In genomic region chr3L:10680728-10681306, dm6 we compare ENCODE assay signal across 1 fruit fly cellular context.
TF ChIP-seq lines count a peak whose summit lies in the region.

No protein-coding gene starts in this region.

TF ChIP-seq in whole organism, embryonic, 481 proteins besides CTCF, POLR2A, EP300 and RAD21 (continued from another document and continues in another):
- TF ChIP-seq chif (GFP tag; optimal IDR thresholded peaks at IDR 0.05; lab: Kevin White, UChicago) (no peak), toy (GFP tag; IDR thresholded peaks at IDR 0.05; lab: Robert Waterston, UW) (no peak), mirr (GFP tag; optimal IDR thresholded peaks at IDR 0.05; lab: Kevin White, UChicago) (peak; percentile 18), CG8290 (GFP tag; optimal IDR thresholded peaks at IDR 0.05; lab: Kevin White, UChicago) (no peak), CG8290 (tag; optimal IDR thresholded peaks at IDR 0.05; lab: Kevin White, UChicago) (peak in 1 of 2 experiments; percentile 41), CG1792 (GFP tag; optimal IDR thresholded peaks at IDR 0.05; lab: Kevin White, UChicago) (no peak), gsb (GFP tag; IDR thresholded peaks at IDR 0.05; lab: Robert Waterston, UW) (no peak), Nf-YA (GFP tag; IDR thresholded peaks at IDR 0.05; lab: Robert Waterston, UW) (no peak), CG7839 (tag; optimal IDR thresholded peaks at IDR 0.05; lab: Kevin White, UChicago) (no peak), CG14050 (GFP tag; IDR thresholded peaks at IDR 0.05; lab: Robert Waterston, UW) (no peak), sna (GFP tag; IDR thresholded peaks at IDR 0.05; lab: Robert Waterston, UW; ENCODE audit: partially characterized antibody) (no peak), Ssrp (tag; optimal IDR thresholded peaks at IDR 0.05; lab: Kevin White, UChicago) (no peak), CG16863 (GFP tag; optimal IDR thresholded peaks at IDR 0.05; lab: Kevin White, UChicago) (no peak), CG10654 (GFP tag; optimal IDR thresholded peaks at IDR 0.05; lab: Kevin White, UChicago) (no peak), Gsc (GFP tag; IDR thresholded peaks at IDR 0.05; lab: Robert Waterston, UW) (no peak), CG9609 (GFP tag; optimal IDR thresholded peaks at IDR 0.05; lab: Kevin White, UChicago) (no peak), fd96Cb (tag; optimal IDR thresholded peaks at IDR 0.05; lab: Kevin White, UChicago) (no peak), her (GFP tag; optimal IDR thresholded peaks at IDR 0.05; lab: Kevin White, UChicago) (no peak), CG8281 (tag; optimal IDR thresholded peaks at IDR 0.05; lab: Kevin White, UChicago) (no peak), az2 (GFP tag; optimal IDR thresholded peaks at IDR 0.05; lab: Kevin White, UChicago) (no peak), wek (GFP tag; optimal IDR thresholded peaks at IDR 0.05; lab: Kevin White, UChicago) (peak; percentile 23), CG30020 (tag; optimal IDR thresholded peaks at IDR 0.05; lab: Kevin White, UChicago) (no peak), Meics (GFP tag; optimal IDR thresholded peaks at IDR 0.05; lab: Kevin White, UChicago) (peak; percentile 16), HLHmδ (GFP tag; optimal IDR thresholded peaks at IDR 0.05; lab: Kevin White, UChicago) (peak; percentile 26), C15 (GFP tag; IDR thresholded peaks at IDR 0.05; lab: Robert Waterston, UW) (no peak), bowl (GFP tag; IDR thresholded peaks at IDR 0.05; lab: Robert Waterston, UW) (no peak), CG5180 (GFP tag; optimal IDR thresholded peaks at IDR 0.05; lab: Kevin White, UChicago) (no peak), sima (GFP tag; optimal IDR thresholded peaks at IDR 0.05; lab: Kevin White, UChicago) (no peak), CG10543 (GFP tag; optimal IDR thresholded peaks at IDR 0.05; lab: Kevin White, UChicago) (peak; percentile 31), CG13296 (GFP tag; optimal IDR thresholded peaks at IDR 0.05; lab: Kevin White, UChicago) (no peak), z (GFP tag; IDR thresholded peaks at IDR 0.05; lab: Robert Waterston, UW) (peak; percentile 66; the same call in 1 of the 3 replicates), CG6654 (GFP tag; optimal IDR thresholded peaks at IDR 0.05; lab: Kevin White, UChicago) (no peak), CG12155 (GFP tag; optimal IDR thresholded peaks at IDR 0.05; lab: Kevin White, UChicago) (no peak), btn (GFP tag; optimal IDR thresholded peaks at IDR 0.05; lab: Kevin White, UChicago) (no peak), croc (GFP tag; conservative IDR thresholded peaks at IDR 0.05; lab: Robert Waterston, UW) (no peak), CG17361 (GFP tag; IDR thresholded peaks at IDR 0.05; lab: Robert Waterston, UW) (no peak), tup (GFP tag; optimal IDR thresholded peaks at IDR 0.05; lab: Kevin White, UChicago) (no peak), CG7271 (tag; optimal IDR thresholded peaks at IDR 0.05; lab: Kevin White, UChicago) (no peak), pan (optimal IDR thresholded peaks at IDR 0.05; lab: Kevin White, UChicago) (no peak), pan (GFP tag; optimal IDR thresholded peaks at IDR 0.05 in 1 of 2, IDR thresholded peaks at IDR 0.05 in 1 of 2) (peak in 1 of 2 experiments; percentile 15), cato (GFP tag; optimal IDR thresholded peaks at IDR 0.05; lab: Kevin White, UChicago; ENCODE audit: borderline replicate concordance) (no peak), Vsx1 (GFP tag; optimal IDR thresholded peaks at IDR 0.05; lab: Kevin White, UChicago) (no peak), HLH3B (GFP tag; IDR thresholded peaks at IDR 0.05; lab: Robert Waterston, UW) (no peak), Asciz (GFP tag; optimal IDR thresholded peaks at IDR 0.05; lab: Kevin White, UChicago) (no peak), insv (GFP tag; optimal IDR thresholded peaks at IDR 0.05; lab: Kevin White, UChicago) (no peak), dmrt99B (tag; optimal IDR thresholded peaks at IDR 0.05; lab: Kevin White, UChicago) (no peak), CG1529 (GFP tag; optimal IDR thresholded peaks at IDR 0.05; lab: Kevin White, UChicago) (no peak), CG16813 (GFP tag; IDR thresholded peaks at IDR 0.05; lab: Robert Waterston, UW; ENCODE audit: partially characterized antibody) (no peak), CG6854 (GFP tag; optimal IDR thresholded peaks at IDR 0.05; lab: Kevin White, UChicago) (no peak), ap (GFP tag; IDR thresholded peaks at IDR 0.05; lab: Robert Waterston, UW) (no peak), fd64A (GFP tag; optimal IDR thresholded peaks at IDR 0.05; lab: Kevin White, UChicago) (no peak), Taf1 (GFP tag; IDR thresholded peaks at IDR 0.05; lab: Robert Waterston, UW) (peak; percentile 5; the same call in 1 of the 2 replicates), CG32772 (GFP tag; IDR thresholded peaks at IDR 0.05; lab: Robert Waterston, UW) (0 out of 2 replicates have a peak, but pooled peaks have one; percentile 15), tin (GFP tag; optimal IDR thresholded peaks at IDR 0.05; lab: Kevin White, UChicago) (no peak), TFAM (GFP tag; optimal IDR thresholded peaks at IDR 0.05; lab: Kevin White, UChicago) (no peak), sr (GFP tag; IDR thresholded peaks at IDR 0.05; lab: Robert Waterston, UW) (0 out of 3 replicates have a peak, but pooled peaks have one; percentile 40), abd-A (tag; optimal IDR thresholded peaks at IDR 0.05; lab: Kevin White, UChicago) (peak; percentile 41), CG6254 (GFP tag; optimal IDR thresholded peaks at IDR 0.05; lab: Kevin White, UChicago) (no peak), Bgb (GFP tag; IDR thresholded peaks at IDR 0.05; lab: Robert Waterston, UW; ENCODE audit: partially characterized antibody) (peak; percentile 38; the same call in 1 of the 2 replicates), E2f1 (GFP tag; IDR thresholded peaks at IDR 0.05; lab: Robert Waterston, UW) (no peak), sim (GFP tag; IDR thresholded peaks at IDR 0.05; lab: Robert Waterston, UW) (0 out of 2 replicates have a peak, but pooled peaks have one; percentile 54), hb (GFP tag; IDR thresholded peaks at IDR 0.05; lab: Robert Waterston, UW; ENCODE audit: partially characterized antibody) (no peak), stc (GFP tag; IDR thresholded peaks at IDR 0.05; lab: Robert Waterston, UW) (peak; percentile 54), CG43689 (GFP tag; IDR thresholded peaks at IDR 0.05; lab: Robert Waterston, UW) (no peak), Rfx (GFP tag; IDR thresholded peaks at IDR 0.05; lab: Robert Waterston, UW) (peak; percentile 31; the same call in 1 of the 2 replicates), ems (GFP tag; optimal IDR thresholded peaks at IDR 0.05; lab: Kevin White, UChicago) (no peak), CG4707 (GFP tag; optimal IDR thresholded peaks at IDR 0.05; lab: Kevin White, UChicago) (no peak), Lim3 (GFP tag; IDR thresholded peaks at IDR 0.05; lab: Robert Waterston, UW) (no peak), Hey (tag; optimal IDR thresholded peaks at IDR 0.05; lab: Kevin White, UChicago) (peak; percentile 7), Trl (optimal IDR thresholded peaks at IDR 0.05; lab: Kevin White, UChicago) (peak; percentile 48 to 77), Trl (GFP tag; optimal IDR thresholded peaks at IDR 0.05; lab: Kevin White, UChicago) (no peak), ato (GFP tag; IDR thresholded peaks at IDR 0.05; lab: Robert Waterston, UW; ENCODE audit: partially characterized antibody) (no peak), cg (GFP tag; optimal IDR thresholded peaks at IDR 0.05; lab: Kevin White, UChicago) (peak; percentile 10), H2.0 (GFP tag; IDR thresholded peaks at IDR 0.05; lab: Robert Waterston, UW) (peak; percentile 10; the same call in 1 of the 2 replicates), ara (GFP tag; IDR thresholded peaks at IDR 0.05; lab: Robert Waterston, UW) (0 out of 2 replicates have a peak, but pooled peaks have one; percentile 32), Atf6 (GFP tag; IDR thresholded peaks at IDR 0.05; lab: Robert Waterston, UW) (0 out of 2 replicates have a peak, but pooled peaks have one; percentile 35), zfh1 (GFP tag; IDR thresholded peaks at IDR 0.05; lab: Robert Waterston, UW) (0 out of 3 replicates have a peak, but pooled peaks have one; percentile 9), CG1024 (GFP tag; IDR thresholded peaks at IDR 0.05; lab: Robert Waterston, UW) (no peak), Aef1 (GFP tag; IDR thresholded peaks at IDR 0.05; lab: Robert Waterston, UW) (no peak), CG12391 (tag; optimal IDR thresholded peaks at IDR 0.05; lab: Kevin White, UChicago) (no peak), lov (optimal IDR thresholded peaks at IDR 0.05; lab: Kevin White, UChicago) (no peak), lov (GFP tag; IDR thresholded peaks at IDR 0.05; lab: Robert Waterston, UW) (0 out of 3 replicates have a peak, but pooled peaks have one; percentile 56), jigr1 (GFP tag; IDR thresholded peaks at IDR 0.05; lab: Robert Waterston, UW) (no peak), CG9932 (GFP tag; IDR thresholded peaks at IDR 0.05; lab: Robert Waterston, UW) (0 out of 2 replicates have a peak, but pooled peaks have one; percentile 18), vvl (GFP tag; IDR thresholded peaks at IDR 0.05; lab: Robert Waterston, UW) (peak; percentile 73), CG31388 (GFP tag; optimal IDR thresholded peaks at IDR 0.05; lab: Kevin White, UChicago) (no peak), Lpt (GFP tag; optimal IDR thresholded peaks at IDR 0.05; lab: Kevin White, UChicago) (no peak), CG11456 (GFP tag; IDR thresholded peaks at IDR 0.05; lab: Robert Waterston, UW) (no peak; the same call in 2 of the 3 replicates), yki (optimal IDR thresholded peaks at IDR 0.05; lab: Kevin White, UChicago) (peak; percentile 19), Bteb2 (GFP tag; optimal IDR thresholded peaks at IDR 0.05; lab: Kevin White, UChicago) (no peak), schlank (tag; optimal IDR thresholded peaks at IDR 0.05; lab: Kevin White, UChicago) (no peak), al (GFP tag; IDR thresholded peaks at IDR 0.05; lab: Robert Waterston, UW) (no peak), gcm (GFP tag; optimal IDR thresholded peaks at IDR 0.05; lab: Kevin White, UChicago) (peak; percentile 2), CG33557 (GFP tag; optimal IDR thresholded peaks at IDR 0.05; lab: Kevin White, UChicago) (no peak), sisA (GFP tag; IDR thresholded peaks at IDR 0.05; lab: Robert Waterston, UW) (no peak), pb (GFP tag; optimal IDR thresholded peaks at IDR 0.05; lab: Kevin White, UChicago) (no peak), CG6765 (GFP tag; optimal IDR thresholded peaks at IDR 0.05; lab: Kevin White, UChicago) (no peak), run (tag; optimal IDR thresholded peaks at IDR 0.05; lab: Kevin White, UChicago) (no peak), Mrtf (GFP tag; IDR thresholded peaks at IDR 0.05; lab: Robert Waterston, UW) (no peak), so (GFP tag; IDR thresholded peaks at IDR 0.05; lab: Robert Waterston, UW) (peak; percentile 40; the same call in 1 of the 3 replicates), CG2116 (GFP tag; optimal IDR thresholded peaks at IDR 0.05; lab: Kevin White, UChicago) (no peak), Atf3 (GFP tag; optimal IDR thresholded peaks at IDR 0.05; lab: Kevin White, UChicago) (no peak), CG6175 (GFP tag; IDR thresholded peaks at IDR 0.05; lab: Robert Waterston, UW) (0 out of 3 replicates have a peak, but pooled peaks have one; percentile 45), CG18011 (GFP tag; optimal IDR thresholded peaks at IDR 0.05; lab: Kevin White, UChicago) (no peak), B-H1 (GFP tag; IDR thresholded peaks at IDR 0.05; lab: Robert Waterston, UW) (no peak), Sin3A (optimal IDR thresholded peaks at IDR 0.05; lab: Kevin White, UChicago) (no peak), CG9215 (GFP tag; IDR thresholded peaks at IDR 0.05; lab: Robert Waterston, UW) (no peak), phol (tag; optimal IDR thresholded peaks at IDR 0.05; lab: Kevin White, UChicago) (no peak), h (optimal IDR thresholded peaks at IDR 0.05; lab: Kevin White, UChicago) (no peak), CG13894 (tag; optimal IDR thresholded peaks at IDR 0.05; lab: Kevin White, UChicago) (peak; percentile 0), tgo (GFP tag; IDR thresholded peaks at IDR 0.05; lab: Robert Waterston, UW) (no peak), CG15011 (GFP tag; optimal IDR thresholded peaks at IDR 0.05; lab: Kevin White, UChicago) (no peak), CG10366 (GFP tag; IDR thresholded peaks at IDR 0.05; lab: Robert Waterston, UW) (0 out of 2 replicates have a peak, but pooled peaks have one; percentile 9), row (GFP tag; IDR thresholded peaks at IDR 0.05; lab: Robert Waterston, UW) (peak; percentile 31; the same call in 1 of the 3 replicates), CG30403 (GFP tag; optimal IDR thresholded peaks at IDR 0.05; lab: Kevin White, UChicago) (no peak), CG4820 (GFP tag; optimal IDR thresholded peaks at IDR 0.05; lab: Kevin White, UChicago) (no peak), disco-r (GFP tag; optimal IDR thresholded peaks at IDR 0.05; lab: Kevin White, UChicago) (no peak), sob (GFP tag; IDR thresholded peaks at IDR 0.05; lab: Robert Waterston, UW) (peak; percentile 39), CG4282 (GFP tag; optimal IDR thresholded peaks at IDR 0.05; lab: Kevin White, UChicago) (no peak), Hand (GFP tag; optimal IDR thresholded peaks at IDR 0.05; lab: Kevin White, UChicago) (no peak), ham (GFP tag; IDR thresholded peaks at IDR 0.05; lab: Robert Waterston, UW) (no peak), tap (tag; optimal IDR thresholded peaks at IDR 0.05; lab: Kevin White, UChicago) (no peak), CG4854 (GFP tag; optimal IDR thresholded peaks at IDR 0.05; lab: Kevin White, UChicago) (no peak), lola (GFP tag; optimal IDR thresholded peaks at IDR 0.05; lab: Kevin White, UChicago) (no peak), cas (GFP tag; IDR thresholded peaks at IDR 0.05; lab: Robert Waterston, UW) (no peak), Xrp1 (GFP tag; IDR thresholded peaks at IDR 0.05; lab: Robert Waterston, UW) (peak; percentile 22; the same call in 1 of the 2 replicates), CG10147 (GFP tag; optimal IDR thresholded peaks at IDR 0.05; lab: Kevin White, UChicago) (no peak), GATAe (GFP tag; conservative IDR thresholded peaks at IDR 0.05; lab: Robert Waterston, UW) (no peak), CG2129 (GFP tag; IDR thresholded peaks at IDR 0.05; lab: Robert Waterston, UW; ENCODE audit: partially characterized antibody) (no peak), crol (GFP tag; IDR thresholded peaks at IDR 0.05; lab: Robert Waterston, UW) (peak; percentile 99), CG42726 (GFP tag; IDR thresholded peaks at IDR 0.05; lab: Robert Waterston, UW; ENCODE audit: partially characterized antibody) (0 out of 2 replicates have a peak, but pooled peaks have one; percentile 38), Deaf1 (tag; optimal IDR thresholded peaks at IDR 0.05; lab: Kevin White, UChicago) (peak; percentile 10), E2f2 (GFP tag; IDR thresholded peaks at IDR 0.05; lab: Robert Waterston, UW) (0 out of 2 replicates have a peak, but pooled peaks have one; percentile 12)
